Fruit fly (Drosophila melanogaster): ENCODE data around the gene CG4617.

Gene CG4617

DNA sequence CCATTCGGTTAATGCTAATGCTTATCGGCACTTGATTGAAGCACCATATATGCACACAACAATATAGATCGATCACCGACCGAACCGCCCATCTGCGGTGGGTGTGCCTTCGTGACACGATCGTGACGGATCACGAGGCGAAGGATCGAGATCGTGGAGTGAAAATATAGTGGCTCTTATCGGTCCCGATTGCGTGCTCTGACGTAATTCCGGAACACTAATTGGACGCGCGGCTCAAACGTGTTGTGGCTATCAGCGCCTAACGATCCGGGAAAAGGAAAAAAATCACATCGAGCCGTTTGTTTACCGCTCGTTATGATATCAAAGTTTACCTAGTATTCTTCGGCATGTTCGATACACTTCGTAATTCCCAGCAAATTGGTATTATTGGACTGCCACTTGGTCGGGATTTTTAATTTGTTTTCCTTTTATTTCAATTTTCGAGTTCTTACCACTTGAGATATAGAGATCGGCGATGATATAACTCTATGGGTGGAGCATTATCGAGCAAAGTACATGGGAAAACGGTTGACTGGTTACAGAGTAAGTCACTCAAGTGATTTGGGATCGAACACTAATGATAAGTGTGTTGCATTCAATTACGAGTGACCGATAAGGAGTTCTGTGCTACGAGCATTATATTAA is 30.9 kb downstream of the CG4617 start (continued):
- TF ChIP-seq pnt (GFP tag; optimal IDR thresholded peaks at IDR 0.05), result no peak
- TF ChIP-seq CG10431 (GFP tag; optimal IDR thresholded peaks at IDR 0.05), result no peak
- no peak for TF ChIP-seq CG32532 (GFP tag; IDR thresholded peaks at IDR 0.05)

DNA sequence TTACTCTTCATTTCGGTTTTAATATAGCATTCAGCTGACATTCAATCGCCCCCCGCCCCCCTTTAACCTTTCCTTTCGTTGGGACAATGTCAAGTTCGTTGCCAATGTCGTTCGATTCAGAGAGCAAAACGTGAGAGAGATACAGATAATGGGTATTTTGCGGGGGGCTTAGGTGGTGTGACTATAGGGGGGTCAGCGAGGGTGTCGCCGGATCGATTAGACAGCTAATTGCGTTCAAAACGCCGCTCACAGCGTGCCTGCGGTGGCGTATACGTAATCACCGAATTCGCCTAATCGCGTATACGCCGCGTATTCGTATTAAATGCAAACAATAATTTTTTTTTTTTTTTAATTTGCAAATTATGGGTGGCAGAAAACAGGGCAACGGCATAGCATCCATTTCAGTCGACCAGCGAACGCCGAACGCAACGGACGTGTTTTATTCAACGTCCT is 35.3 kb downstream of the CG4617 start, which contains the start of gene CG4607:
Gene CG4607 (plus strand): TSS at position 403 of the 453 bp plus-strand sequence.
- TF ChIP-seq CkIIα-i1 (GFP tag; IDR thresholded peaks at IDR 0.05), result no peak
- no peak for TF ChIP-seq tio (GFP tag; optimal IDR thresholded peaks at IDR 0.05)
- TF ChIP-seq CG9932 (GFP tag; IDR thresholded peaks at IDR 0.05), result 0 out of 2 replicates have a peak, but pooled peaks have one; percentile 33
- no peak for TF ChIP-seq fd64A (GFP tag; optimal IDR thresholded peaks at IDR 0.05)
- no peak for TF ChIP-seq nerfin-1 (tag; optimal IDR thresholded peaks at IDR 0.05)
- TF ChIP-seq bcd (GFP tag; optimal IDR thresholded peaks at IDR 0.05), result no peak
- peak; percentile 4 for TF ChIP-seq D19B (GFP tag; optimal IDR thresholded peaks at IDR 0.05)
- peak; percentile 80 for TF ChIP-seq Med (GFP tag)
- no peak for TF ChIP-seq CG4707 (GFP tag; optimal IDR thresholded peaks at IDR 0.05)
- TF ChIP-seq CG31388 (GFP tag; optimal IDR thresholded peaks at IDR 0.05), result no peak
- TF ChIP-seq toy (GFP tag; IDR thresholded peaks at IDR 0.05), result no peak
- peak; percentile 94 for TF ChIP-seq sug (tag; optimal IDR thresholded peaks at IDR 0.05)
- no peak for TF ChIP-seq ac (GFP tag; optimal IDR thresholded peaks at IDR 0.05)
- no peak for TF ChIP-seq nom (GFP tag; optimal IDR thresholded peaks at IDR 0.05)
- 0 out of 2 replicates have a peak, but pooled peaks have one; percentile 10 for TF ChIP-seq slbo (GFP tag; IDR thresholded peaks at IDR 0.05)
- TF ChIP-seq Ets65A (GFP tag), result peak; percentile 66
- no peak for TF ChIP-seq phol (tag; optimal IDR thresholded peaks at IDR 0.05)
- TF ChIP-seq sc (optimal IDR thresholded peaks at IDR 0.05), result no peak
- TF ChIP-seq sc (GFP tag; optimal IDR thresholded peaks at IDR 0.05), result no peak
- TF ChIP-seq Meics (GFP tag; optimal IDR thresholded peaks at IDR 0.05), result no peak
- peak; percentile 39; the same call in 1 of the 2 replicates for TF ChIP-seq crol (GFP tag; IDR thresholded peaks at IDR 0.05)
- TF ChIP-seq ERR (GFP tag; optimal IDR thresholded peaks at IDR 0.05), result peak; percentile 53
- no peak for TF ChIP-seq CG15011 (GFP tag; optimal IDR thresholded peaks at IDR 0.05)
- TF ChIP-seq CG8089 (GFP tag; optimal IDR thresholded peaks at IDR 0.05), result no peak
- no peak for TF ChIP-seq lola (GFP tag; optimal IDR thresholded peaks at IDR 0.05)
- no peak for TF ChIP-seq ase (GFP tag; IDR thresholded peaks at IDR 0.05)
- TF ChIP-seq CG4730 (GFP tag; IDR thresholded peaks at IDR 0.05), result no peak
- TF ChIP-seq zfh1 (GFP tag; IDR thresholded peaks at IDR 0.05), result no peak
- TF ChIP-seq CG7372 (GFP tag; IDR thresholded peaks at IDR 0.05), result peak; percentile 71
- TF ChIP-seq prd (optimal IDR thresholded peaks at IDR 0.05), result no peak
- peak; percentile 21; the same call in 1 of the 3 replicates for TF ChIP-seq prd (GFP tag; IDR thresholded peaks at IDR 0.05)
- TF ChIP-seq CG7745 (tag; optimal IDR thresholded peaks at IDR 0.05), result no peak
- TF ChIP-seq cwo (GFP tag; optimal IDR thresholded peaks at IDR 0.05), result peak; percentile 77
- no peak for TF ChIP-seq Ptx1 (GFP tag; IDR thresholded peaks at IDR 0.05)
- TF ChIP-seq tgo (GFP tag; IDR thresholded peaks at IDR 0.05), result no peak
- no peak for TF ChIP-seq CG3726 (GFP tag; IDR thresholded peaks at IDR 0.05)
- TF ChIP-seq fd96Cb (tag; optimal IDR thresholded peaks at IDR 0.05), result no peak
- no peak for TF ChIP-seq Doc2 (GFP tag; IDR thresholded peaks at IDR 0.05)
- peak; percentile 68 for TF ChIP-seq ftz-f1 (GFP tag; optimal IDR thresholded peaks at IDR 0.05)
- TF ChIP-seq wek (GFP tag; optimal IDR thresholded peaks at IDR 0.05), result no peak
- TF ChIP-seq Bteb2 (GFP tag; optimal IDR thresholded peaks at IDR 0.05), result no peak
- TF ChIP-seq CG9437 (GFP tag; optimal IDR thresholded peaks at IDR 0.05), result no peak
- no peak for TF ChIP-seq YL-1 (GFP tag; optimal IDR thresholded peaks at IDR 0.05)
- TF ChIP-seq CG34376 (GFP tag; optimal IDR thresholded peaks at IDR 0.05), result peak; percentile 61
- TF ChIP-seq HLH4C (GFP tag; IDR thresholded peaks at IDR 0.05; ENCODE audit: partially characterized antibody), result no peak
- peak; percentile 44 for TF ChIP-seq exex (tag; optimal IDR thresholded peaks at IDR 0.05)

Data from whole organism, embryonic.